Fruit fly (Drosophila melanogaster): Measurements from ENCODE around the gene Prx6a.
A peak's percentile ranks its signal among the peaks of the same experiment; 100 is the strongest.

Gene Prx6a

DNA sequence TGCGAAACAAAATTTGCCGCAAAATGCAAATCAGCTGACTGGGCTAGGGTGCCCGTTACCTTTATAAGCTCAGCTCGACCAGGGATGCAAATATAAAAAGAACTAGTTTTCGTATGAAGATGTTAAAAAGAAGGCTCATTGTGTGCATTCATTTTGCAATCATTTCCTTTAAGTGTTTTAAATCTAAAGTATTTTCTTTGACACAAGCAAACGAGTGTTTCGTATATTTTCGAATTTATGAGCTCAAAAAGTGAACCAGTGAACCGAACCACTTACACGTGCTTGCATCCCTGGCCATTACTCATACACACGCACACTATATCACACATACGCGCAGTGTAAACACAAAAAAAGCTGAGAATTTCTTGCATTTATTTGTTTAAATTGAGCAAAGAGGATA is at the start of gene Prx6a, which contains the start of gene Sbat (continued):
- TF ChIP-seq sug (tag; optimal IDR thresholded peaks at IDR 0.05), result peak; percentile 89
- 0 out of 3 replicates have a peak, but pooled peaks have one; percentile 48 for TF ChIP-seq zfh1 (GFP tag; IDR thresholded peaks at IDR 0.05)
- TF ChIP-seq luna (GFP tag; optimal IDR thresholded peaks at IDR 0.05), result peak; percentile 77
- peak; percentile 36; the same call in 1 of the 3 replicates for TF ChIP-seq CG16813 (GFP tag; IDR thresholded peaks at IDR 0.05; ENCODE audit: partially characterized antibody)
- TF ChIP-seq ap (GFP tag; IDR thresholded peaks at IDR 0.05), result no peak
- peak; percentile 71 for TF ChIP-seq Myb (GFP tag; optimal IDR thresholded peaks at IDR 0.05)
- no peak for TF ChIP-seq CG11696 (GFP tag; IDR thresholded peaks at IDR 0.05)
- TF ChIP-seq odd (GFP tag; optimal IDR thresholded peaks at IDR 0.05), result peak; percentile 33
- TF ChIP-seq CG17328 (GFP tag; IDR thresholded peaks at IDR 0.05), result peak; percentile 36; the same call in 1 of the 2 replicates
- peak; percentile 57 for TF ChIP-seq scrt (GFP tag; optimal IDR thresholded peaks at IDR 0.05)
- TF ChIP-seq repo (GFP tag; optimal IDR thresholded peaks at IDR 0.05), result peak; percentile 27
- TF ChIP-seq lola (GFP tag; optimal IDR thresholded peaks at IDR 0.05), result peak in 1 of 3 experiments; percentile 70
- no peak for TF ChIP-seq sna (GFP tag; IDR thresholded peaks at IDR 0.05; ENCODE audit: partially characterized antibody)
- TF ChIP-seq CG2116 (GFP tag; optimal IDR thresholded peaks at IDR 0.05), result peak; percentile 69
- peak; percentile 58; the same call in 1 of the 2 replicates for TF ChIP-seq Taf1 (GFP tag; IDR thresholded peaks at IDR 0.05)
- no peak for TF ChIP-seq CG11695 (GFP tag; IDR thresholded peaks at IDR 0.05)
- TF ChIP-seq NC2β (GFP tag; optimal IDR thresholded peaks at IDR 0.05), result peak; percentile 63
- TF ChIP-seq trh (GFP tag; optimal IDR thresholded peaks at IDR 0.05), result peak; percentile 66
- TF ChIP-seq Chrac-16 (GFP tag; optimal IDR thresholded peaks at IDR 0.05), result peak; percentile 49
- TF ChIP-seq dmrt99B (tag; optimal IDR thresholded peaks at IDR 0.05), result peak; percentile 50
- peak; percentile 100 for TF ChIP-seq CG15514 (GFP tag; optimal IDR thresholded peaks at IDR 0.05)
- peak; percentile 33; the same call in 1 of the 2 replicates for TF ChIP-seq amos (GFP tag; IDR thresholded peaks at IDR 0.05; ENCODE audit: partially characterized antibody)
- TF ChIP-seq CG10431 (GFP tag; optimal IDR thresholded peaks at IDR 0.05), result no peak
- no peak for TF ChIP-seq fd64A (GFP tag; optimal IDR thresholded peaks at IDR 0.05)
- peak; percentile 79 for TF ChIP-seq CG9215 (GFP tag; IDR thresholded peaks at IDR 0.05)
- TF ChIP-seq knrl (GFP tag; IDR thresholded peaks at IDR 0.05; ENCODE audit: partially characterized antibody), result peak; percentile 65
- peak; percentile 70 for TF ChIP-seq CG9609 (GFP tag; optimal IDR thresholded peaks at IDR 0.05)
- TF ChIP-seq CG7987 (GFP tag; optimal IDR thresholded peaks at IDR 0.05), result peak; percentile 39
- peak; percentile 63 for TF ChIP-seq CG9876 (GFP tag; optimal IDR thresholded peaks at IDR 0.05)
- TF ChIP-seq Dp (GFP tag; optimal IDR thresholded peaks at IDR 0.05), result peak; percentile 73
- no peak for TF ChIP-seq Lpt (GFP tag; optimal IDR thresholded peaks at IDR 0.05)
- peak; percentile 41 for TF ChIP-seq Six4 (GFP tag; optimal IDR thresholded peaks at IDR 0.05)
- TF ChIP-seq BtbVII (GFP tag; optimal IDR thresholded peaks at IDR 0.05), result no peak
- peak; percentile 9 for TF ChIP-seq CG6765 (GFP tag; optimal IDR thresholded peaks at IDR 0.05)
- TF ChIP-seq Side (GFP tag; optimal IDR thresholded peaks at IDR 0.05), result peak; percentile 77
- peak; percentile 67 for TF ChIP-seq PHDP (tag; optimal IDR thresholded peaks at IDR 0.05)
- TF ChIP-seq wdn (GFP tag; IDR thresholded peaks at IDR 0.05), result peak; percentile 34; the same call in 1 of the 2 replicates
- peak; percentile 62 for TF ChIP-seq CG12299 (tag; optimal IDR thresholded peaks at IDR 0.05)
- TF ChIP-seq CG13296 (GFP tag; optimal IDR thresholded peaks at IDR 0.05), result peak; percentile 79
- peak; percentile 47 for TF ChIP-seq D19B (GFP tag; optimal IDR thresholded peaks at IDR 0.05)
- TF ChIP-seq CG3163 (GFP tag; optimal IDR thresholded peaks at IDR 0.05), result peak; percentile 32
- peak; percentile 92 for TF ChIP-seq Sin3A (optimal IDR thresholded peaks at IDR 0.05)
- no peak for TF ChIP-seq jigr1 (GFP tag; IDR thresholded peaks at IDR 0.05)
- peak; percentile 73 for TF ChIP-seq HLH54F (GFP tag; optimal IDR thresholded peaks at IDR 0.05)
- peak; percentile 73 for TF ChIP-seq Antp (GFP tag; optimal IDR thresholded peaks at IDR 0.05)
- peak; percentile 79 for TF ChIP-seq Xrp1 (GFP tag; IDR thresholded peaks at IDR 0.05)
- TF ChIP-seq CG13894 (tag; optimal IDR thresholded peaks at IDR 0.05), result peak; percentile 85
- no peak for TF ChIP-seq psq (GFP tag; optimal IDR thresholded peaks at IDR 0.05)
- TF ChIP-seq Xbp1 (GFP tag; optimal IDR thresholded peaks at IDR 0.05), result peak; percentile 79
- peak; percentile 66 for TF ChIP-seq Camta (GFP tag; optimal IDR thresholded peaks at IDR 0.05)
- TF ChIP-seq pfk (GFP tag; optimal IDR thresholded peaks at IDR 0.05), result peak; percentile 17
